Worm (Caenorhabditis elegans): ENCODE data around the gene Y50E8A.1.

ce11 chrV:14719491-14719890 is 7.2 kb upstream of the Y50E8A.1 start, which contains the start of gene R08A2.1:
- TF ChIP-seq zag-1 (tag; optimal IDR thresholded peaks at IDR 0.05), result no peak
- no peak for TF ChIP-seq blmp-1 (tag; optimal IDR thresholded peaks at IDR 0.05; ENCODE audit: insufficient read depth)
- TF ChIP-seq lin-11 (tag; optimal IDR thresholded peaks at IDR 0.05), result no peak
- no peak for TF ChIP-seq nhr-10 (tag; optimal IDR thresholded peaks at IDR 0.05)
- no peak for TF ChIP-seq snpc-4 (tag; optimal IDR thresholded peaks at IDR 0.05)
- TF ChIP-seq R02D3.7 (tag; optimal IDR thresholded peaks at IDR 0.05), result no peak
- TF ChIP-seq nhr-11 (tag; optimal IDR thresholded peaks at IDR 0.05), result no peak
- TF ChIP-seq nhr-129 (tag; optimal IDR thresholded peaks at IDR 0.05), result no peak
- no peak for TF ChIP-seq unc-39 (tag; optimal IDR thresholded peaks at IDR 0.05)

Measured in whole organism, L2 larva.